Fruit fly (Drosophila melanogaster) Kc167 (cell line): ENCODE measurements around the gene CG6048.
A peak's percentile ranks its signal among the peaks of the same experiment; 100 is the strongest.
"Not testable (repeated sequence)": the region's sequence is repeated elsewhere in the genome, so short reads cannot be mapped to it uniquely, and the experiment has no call there.

Experiments used
- Myc ChIP-seq: fragments of >200 bp; optimal IDR thresholded peaks from 2 replicates; lab custom pipeline; 2017; ENCODE audit warnings: missing external identifiers
- Sin3A ChIP-seq: fragments of >200 bp; optimal IDR thresholded peaks from 2 replicates; lab custom pipeline; 2018; ENCODE audit warnings: missing external identifiers
- h ChIP-seq: fragments of >200 bp; optimal IDR thresholded peaks from 3 replicates; lab custom pipeline; 2018; ENCODE audit warnings: missing external identifiers
- insv ChIP-seq: fragments of >200 bp; optimal IDR thresholded peaks from 3 replicates; lab custom pipeline; 2018; ENCODE audit warnings: missing external identifiers
- psq ChIP-seq: fragments of >200 bp; optimal IDR thresholded peaks from 2 replicates; lab custom pipeline; 2017; ENCODE audit warnings: missing external identifiers
- ttk ChIP-seq: sonication (Bioruptor generic); optimal IDR thresholded peaks from 2 replicates; lab custom pipeline; 2017; ENCODE audit warnings: missing external identifiers

Gene CG6048

DNA sequence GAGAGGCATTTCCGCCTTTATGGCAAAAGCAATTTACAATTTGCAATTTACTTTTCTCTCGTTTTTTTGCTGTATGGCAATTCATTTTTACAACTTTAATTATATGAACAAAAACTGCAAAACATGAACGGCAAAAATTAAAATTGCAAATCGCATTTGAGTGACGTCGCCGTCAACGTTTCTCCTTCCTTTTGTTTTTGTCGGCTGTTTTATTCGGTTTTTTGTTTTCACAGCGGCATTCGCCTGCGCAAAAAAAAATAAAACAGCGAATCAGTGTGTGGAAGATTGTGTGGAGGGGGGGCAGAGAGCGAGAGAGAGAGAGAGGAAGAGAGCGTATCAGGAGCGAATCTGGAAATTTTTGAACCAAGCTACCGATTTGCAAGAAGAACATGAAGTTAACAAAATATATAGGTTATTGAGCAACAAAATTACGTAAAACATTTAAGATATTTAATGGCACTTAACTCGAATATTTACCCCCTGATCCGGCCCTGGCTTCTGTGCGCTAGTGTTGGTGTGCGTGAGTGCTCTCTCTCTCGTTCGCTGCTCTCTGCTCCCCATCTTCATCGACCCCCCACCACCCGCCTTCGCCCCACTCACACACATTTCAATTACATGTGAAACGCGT, 33.8 kb upstream of the CG6048 start:
- TF ChIP-seq h (lab: Kevin White, UChicago): peak; percentile 72
- TF ChIP-seq insv: peak; percentile 56
- TF ChIP-seq Sin3A (lab: Kevin White, UChicago): no peak
- no peak for TF ChIP-seq ttk (lab: Kevin White, UChicago)
- TF ChIP-seq psq (lab: Kevin White, UChicago): peak; percentile 96

DNA sequence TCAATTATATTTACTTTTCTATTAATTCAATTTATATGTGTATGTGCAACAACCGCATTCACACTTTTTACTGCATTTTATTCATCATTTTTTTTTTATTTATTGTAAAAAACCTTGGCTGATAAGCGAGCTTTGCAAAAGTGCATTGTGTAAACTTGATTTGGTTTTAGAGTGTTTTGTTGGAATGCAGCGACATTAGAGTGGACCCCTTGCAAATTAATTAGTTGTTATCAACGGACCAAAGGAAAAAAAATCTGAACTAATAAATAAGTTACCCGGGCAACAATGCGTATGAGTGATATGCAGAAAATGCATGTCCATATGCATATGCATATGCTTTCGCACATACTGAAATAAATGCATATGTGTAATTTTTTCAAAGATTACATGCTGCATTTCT, 31.4 kb upstream of the CG6048 start:
- no peak for TF ChIP-seq psq (lab: Kevin White, UChicago)
- TF ChIP-seq Myc (lab: Kevin White, UChicago): no peak
- no peak for TF ChIP-seq h (lab: Kevin White, UChicago)
- TF ChIP-seq insv: no peak
- no peak for TF ChIP-seq Sin3A (lab: Kevin White, UChicago)
- TF ChIP-seq ttk (lab: Kevin White, UChicago): no peak

DNA sequence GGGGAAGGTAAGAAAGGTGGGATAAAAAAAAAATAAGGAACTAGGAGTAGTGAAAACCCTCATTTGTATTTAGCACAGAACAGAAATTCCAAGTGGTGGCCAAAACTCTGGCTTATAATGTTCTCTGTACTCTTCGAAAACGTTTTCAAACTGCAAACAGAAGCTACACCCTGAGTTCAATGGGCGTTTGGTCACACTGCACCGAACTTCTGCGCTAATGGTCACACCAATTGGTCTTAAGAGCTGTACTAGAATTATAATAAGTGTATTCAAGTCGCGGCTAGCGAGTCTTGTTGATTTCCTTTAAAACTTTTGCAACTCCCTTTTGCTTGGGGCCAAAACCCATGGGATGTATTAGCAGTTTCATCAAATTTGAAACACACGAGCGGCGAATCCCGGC, 30.3 kb upstream of the CG6048 start:
- TF ChIP-seq ttk (lab: Kevin White, UChicago) (no peak), Myc (lab: Kevin White, UChicago) (no peak), Sin3A (lab: Kevin White, UChicago) (no peak), h (lab: Kevin White, UChicago) (no peak), psq (lab: Kevin White, UChicago) (no peak), insv (no peak)

DNA sequence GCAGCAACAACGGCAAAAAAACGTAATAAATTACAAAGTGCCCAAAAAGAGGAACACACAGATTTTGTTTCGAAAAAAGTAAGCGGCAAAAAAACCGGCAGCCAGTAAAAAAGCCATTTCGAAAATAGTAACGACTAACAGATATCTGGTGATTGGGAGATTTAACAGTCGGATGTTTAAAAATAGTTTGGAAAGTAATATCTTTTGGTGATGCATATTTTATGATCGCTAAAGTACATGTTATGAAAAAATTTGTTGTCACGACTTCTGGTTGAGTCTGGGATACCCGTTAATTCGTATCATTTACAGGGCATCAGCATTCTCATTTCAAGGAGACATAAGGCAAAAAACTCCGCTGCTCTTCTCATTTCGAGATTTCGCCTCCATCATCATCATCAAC, 29.2 kb upstream of the CG6048 start:
- TF ChIP-seq ttk (lab: Kevin White, UChicago) (no peak), Myc (lab: Kevin White, UChicago) (no peak), psq (lab: Kevin White, UChicago) (no peak), h (lab: Kevin White, UChicago) (no peak), Sin3A (lab: Kevin White, UChicago) (no peak), insv (no peak)

DNA sequence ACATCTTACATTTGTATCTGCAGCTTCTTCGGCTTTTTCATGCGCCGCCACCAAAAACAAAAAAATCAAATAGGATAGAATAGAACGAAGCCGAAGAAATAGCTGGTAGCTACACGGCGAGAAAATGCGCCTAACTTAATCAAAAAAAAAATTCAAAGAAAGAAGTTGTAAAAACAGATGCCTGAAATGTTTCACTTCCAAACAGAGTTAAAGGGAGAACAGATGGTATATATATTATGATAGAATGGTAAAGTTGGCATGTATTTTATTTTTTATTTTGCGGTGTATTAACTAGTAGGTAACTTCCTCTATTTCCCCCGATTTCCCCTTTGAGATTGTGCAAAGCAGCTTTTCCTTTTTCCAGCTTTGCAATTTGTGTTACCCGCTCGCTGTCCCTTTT, 28.0 kb upstream of the CG6048 start:
- TF ChIP-seq psq (lab: Kevin White, UChicago): no peak
- TF ChIP-seq Myc (lab: Kevin White, UChicago): no peak

DNA sequence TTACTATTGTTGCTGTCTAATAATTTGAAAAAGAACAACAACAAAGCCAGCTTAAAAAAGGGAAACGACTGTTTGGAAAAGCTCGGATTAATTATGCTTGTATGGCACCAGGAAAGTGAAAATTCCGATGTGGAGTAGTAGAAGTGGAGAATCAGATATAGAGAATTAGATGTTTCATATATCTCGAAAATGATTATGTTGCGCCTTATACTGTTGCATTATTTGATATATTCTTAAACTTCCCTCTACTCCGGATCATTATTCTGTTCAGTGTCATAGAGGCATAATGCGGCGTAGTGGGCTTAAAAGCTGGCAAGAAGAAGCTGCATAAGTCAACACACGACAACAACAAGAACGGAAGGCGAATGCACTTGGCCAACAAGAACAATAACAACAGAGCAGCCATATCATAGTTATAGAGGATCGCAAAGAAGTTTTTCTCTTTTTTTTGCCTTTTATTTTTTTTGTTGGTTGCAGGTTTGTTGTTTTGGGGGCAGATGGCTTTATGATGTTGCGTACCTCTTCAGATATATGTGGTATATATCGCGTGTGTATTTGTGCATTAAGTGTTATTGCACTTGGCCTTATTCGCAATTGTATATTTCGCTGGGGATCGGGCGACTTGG, 26.5 kb upstream of the CG6048 start:
- TF ChIP-seq Myc (lab: Kevin White, UChicago): no peak
- TF ChIP-seq Sin3A (lab: Kevin White, UChicago): no peak
- no peak for TF ChIP-seq insv
- no peak for TF ChIP-seq ttk (lab: Kevin White, UChicago)
- TF ChIP-seq h (lab: Kevin White, UChicago): no peak
- TF ChIP-seq psq (lab: Kevin White, UChicago): no peak

DNA sequence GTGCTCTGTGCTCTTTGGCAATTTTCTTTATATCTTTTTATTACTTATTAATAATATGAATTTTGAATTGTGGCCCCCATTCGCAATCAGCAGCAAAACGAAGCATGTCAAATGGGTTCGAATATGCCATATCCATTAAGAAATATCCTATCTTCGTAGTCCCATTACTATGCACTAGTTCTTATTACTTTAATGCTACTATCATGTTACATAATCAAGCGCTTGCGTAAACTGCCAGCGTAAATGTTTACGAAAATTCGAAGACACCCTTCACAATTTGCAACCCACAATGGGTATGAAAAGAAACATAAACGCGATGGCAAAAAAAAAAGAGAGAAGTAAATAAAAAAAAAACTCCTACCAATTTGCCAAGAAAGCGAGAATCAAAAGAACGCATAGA, 25.6 kb upstream of the CG6048 start:
- TF ChIP-seq Myc (lab: Kevin White, UChicago) (no peak), ttk (lab: Kevin White, UChicago) (no peak), Sin3A (lab: Kevin White, UChicago) (no peak), h (lab: Kevin White, UChicago) (no peak), psq (lab: Kevin White, UChicago) (no peak), insv (no peak)

DNA sequence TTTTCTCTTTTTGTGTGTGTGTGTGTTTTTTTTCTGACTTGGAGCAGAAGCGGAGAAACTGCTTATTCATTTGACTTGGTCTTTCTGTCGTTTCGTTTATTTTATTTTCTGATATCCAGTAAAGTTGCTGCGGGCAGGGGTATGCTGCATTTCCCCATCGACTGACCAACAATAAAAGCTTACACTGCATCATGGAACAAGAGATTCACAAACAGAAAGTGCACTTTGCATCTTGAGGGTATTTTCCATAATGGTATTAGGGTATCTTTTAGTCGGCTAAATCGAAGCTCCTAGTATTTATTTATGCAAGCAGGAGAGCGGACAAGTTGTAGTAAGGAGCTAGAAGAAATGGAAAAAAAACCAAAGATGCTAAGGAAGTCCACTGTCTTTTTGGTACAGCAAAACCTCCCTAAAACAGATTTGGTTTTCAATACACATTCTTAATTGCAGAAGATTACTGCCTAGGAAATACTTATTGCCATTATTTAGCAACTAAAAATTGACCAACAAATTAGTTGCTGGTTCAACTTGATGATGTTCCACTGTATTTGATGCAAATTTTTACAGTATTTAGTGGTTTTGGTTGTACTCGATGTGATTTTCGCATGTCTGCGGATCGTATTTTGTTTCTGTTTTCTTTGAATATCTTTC, 19.9 kb upstream of the CG6048 start:
- TF ChIP-seq psq (lab: Kevin White, UChicago) (no peak), h (lab: Kevin White, UChicago) (no peak), insv (no peak), Myc (lab: Kevin White, UChicago) (no peak), Sin3A (lab: Kevin White, UChicago) (no peak), ttk (lab: Kevin White, UChicago) (no peak)

DNA sequence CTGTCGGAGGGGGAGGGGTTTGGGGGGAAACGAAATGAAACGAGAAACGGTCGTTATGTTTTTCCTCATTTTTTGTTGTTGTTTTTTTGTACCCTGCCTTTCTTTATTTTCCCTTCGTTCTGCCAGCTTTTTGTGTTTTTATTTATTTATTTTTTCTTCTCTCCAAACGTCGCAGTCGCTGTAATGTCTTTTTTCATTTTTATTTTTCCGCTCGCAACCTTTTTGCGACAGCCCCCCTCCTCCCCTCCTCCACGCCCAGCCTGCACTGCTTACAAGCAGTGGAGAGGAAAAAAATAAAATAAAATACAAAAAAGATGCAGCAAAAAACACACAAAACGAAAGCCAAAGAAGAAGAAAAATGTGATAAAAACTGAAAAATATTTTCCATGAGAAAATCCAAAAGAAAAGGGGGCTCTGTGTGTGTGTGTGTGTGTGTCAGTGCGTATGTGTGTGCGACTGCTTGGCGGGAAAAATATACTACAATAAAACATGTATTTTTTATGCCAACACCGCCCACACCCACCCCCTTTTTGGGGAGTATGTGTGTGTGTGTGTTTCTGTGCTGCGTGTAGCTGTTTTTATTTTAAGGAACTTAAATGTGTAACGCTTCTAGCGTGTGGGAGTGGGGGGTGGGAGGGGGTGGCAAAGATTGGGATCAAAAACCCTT, 17.2 kb upstream of the CG6048 start:
- TF ChIP-seq Myc (lab: Kevin White, UChicago) (no peak), psq (lab: Kevin White, UChicago) (no peak), ttk (lab: Kevin White, UChicago) (no peak), Sin3A (lab: Kevin White, UChicago) (no peak), h (lab: Kevin White, UChicago) (no peak), insv (no peak)

DNA sequence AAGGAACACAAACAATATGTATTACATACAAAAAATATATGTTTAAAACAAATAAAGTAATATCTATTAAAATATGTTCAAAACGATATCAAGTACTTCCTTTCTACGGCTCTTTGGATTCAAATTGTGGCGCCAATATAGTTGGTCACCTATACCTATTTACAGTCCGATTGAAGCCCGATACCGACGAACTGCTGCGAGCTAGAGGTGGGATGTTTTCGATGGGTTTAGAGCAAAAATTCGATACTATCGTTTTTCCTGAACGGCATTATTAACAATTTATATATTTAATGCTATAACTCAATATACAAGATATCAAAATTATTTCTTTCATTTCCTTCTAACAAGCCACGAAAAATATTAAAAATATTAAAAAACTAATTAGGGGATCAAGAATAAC, 10.5 kb upstream of the CG6048 start:
- TF ChIP-seq psq (lab: Kevin White, UChicago): no peak
- TF ChIP-seq insv: no peak
- TF ChIP-seq Sin3A (lab: Kevin White, UChicago): no peak
- TF ChIP-seq h (lab: Kevin White, UChicago): no peak
- no peak for TF ChIP-seq Myc (lab: Kevin White, UChicago)
- no peak for TF ChIP-seq ttk (lab: Kevin White, UChicago)

DNA sequence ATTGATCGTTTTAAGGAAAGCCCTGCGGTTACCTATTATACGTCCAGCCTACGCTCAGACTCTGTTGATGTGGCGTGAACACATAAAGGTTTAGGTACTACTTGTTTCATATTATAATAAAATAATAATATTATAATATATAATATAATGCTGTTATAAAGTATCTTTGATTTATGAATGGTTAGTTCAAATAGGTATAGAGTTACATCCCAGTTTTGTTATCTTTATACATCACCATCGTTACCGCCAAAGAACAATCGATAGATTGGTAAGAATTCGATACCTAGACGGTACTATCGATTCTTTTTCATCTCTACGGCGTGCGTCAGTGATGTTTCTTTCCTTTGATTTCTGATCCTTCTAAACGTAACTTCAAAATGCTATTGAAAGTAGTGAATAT, 10.1 kb upstream of the CG6048 start, which contains the start of gene CG12728:
Gene CG12728, plus strand, starts transcription at position 301 of the 400 bp plus-strand sequence.
- TF ChIP-seq h, ttk, Sin3A (lab: Kevin White, UChicago): not testable (repeated sequence)
